Worm (Caenorhabditis elegans) whole organism, L3 larva: ENCODE data around the gene T26G10.4.

Experiments used
- R02D3.7 ChIP-seq: fragments of 150-350 bp; optimal IDR thresholded peaks from 2 replicates; lab custom pipeline; 2014; ENCODE audit warnings: missing biosample characterization, missing genetic modification characterization
- aly-2 ChIP-seq: fragments of 150-350 bp; optimal IDR thresholded peaks from 2 replicates; lab custom pipeline; 2014; ENCODE audit warnings: missing biosample characterization, missing genetic modification characterization
- egl-5 ChIP-seq: fragments of 150-350 bp; optimal IDR thresholded peaks from 2 replicates; lab custom pipeline; 2017; ENCODE audit warnings: missing biosample characterization, missing genetic modification reagents, missing genetic modification characterization, inconsistent platforms
- elt-2 ChIP-seq: sonication (generic microtip); optimal IDR thresholded peaks from 2 replicates; lab custom pipeline; 2016; ENCODE audit warnings: missing genetic modification reagents, mild to moderate bottlenecking, missing genetic modification characterization, missing compliant biosample characterization
- elt-3 ChIP-seq, 3 experiments: fragments of 150-350 bp in 1 of 3; sonication (generic microtip) in 2 of 3; optimal IDR thresholded peaks; 2 replicates in 2 of 3; 4 replicates in 1 of 3; lab custom pipeline; 2014 to 2017; ENCODE audit warnings: missing biosample characterization in 3 of 3, missing genetic modification characterization in 3 of 3
- nhr-11 ChIP-seq: fragments of 150-350 bp; optimal IDR thresholded peaks from 2 replicates; lab custom pipeline; 2014; ENCODE audit warnings: missing biosample characterization, missing genetic modification characterization
- nhr-67 ChIP-seq: fragments of 150-350 bp; optimal IDR thresholded peaks from 2 replicates; lab custom pipeline; 2014; ENCODE audit warnings: missing biosample characterization, missing genetic modification characterization
- pha-4 ChIP-seq: fragments of 150-350 bp; optimal IDR thresholded peaks from 2 replicates; lab custom pipeline; 2014; ENCODE audit warnings: missing biosample characterization, missing genetic modification reagents, missing genetic modification characterization
- skn-1 ChIP-seq: fragments of 150-350 bp; optimal IDR thresholded peaks from 2 replicates; lab custom pipeline; 2014; ENCODE audit warnings: missing biosample characterization, missing genetic modification characterization
- snpc-4 ChIP-seq: fragments of 150-350 bp; optimal IDR thresholded peaks from 2 replicates; lab custom pipeline; 2014; ENCODE audit warnings: missing biosample characterization, missing genetic modification characterization
- unc-39 ChIP-seq: sonication (generic microtip); optimal IDR thresholded peaks from 4 replicates; lab custom pipeline; 2017; ENCODE audit warnings: missing biosample characterization, missing genetic modification characterization
- zag-1 ChIP-seq: fragments of 150-350 bp; optimal IDR thresholded peaks from 2 replicates; lab custom pipeline; 2014; ENCODE audit warnings: missing biosample characterization, missing genetic modification characterization
- ztf-4 ChIP-seq: fragments of 150-350 bp; optimal IDR thresholded peaks from 2 replicates; lab custom pipeline; 2014; ENCODE audit warnings: missing biosample characterization, missing genetic modification characterization

DNA sequence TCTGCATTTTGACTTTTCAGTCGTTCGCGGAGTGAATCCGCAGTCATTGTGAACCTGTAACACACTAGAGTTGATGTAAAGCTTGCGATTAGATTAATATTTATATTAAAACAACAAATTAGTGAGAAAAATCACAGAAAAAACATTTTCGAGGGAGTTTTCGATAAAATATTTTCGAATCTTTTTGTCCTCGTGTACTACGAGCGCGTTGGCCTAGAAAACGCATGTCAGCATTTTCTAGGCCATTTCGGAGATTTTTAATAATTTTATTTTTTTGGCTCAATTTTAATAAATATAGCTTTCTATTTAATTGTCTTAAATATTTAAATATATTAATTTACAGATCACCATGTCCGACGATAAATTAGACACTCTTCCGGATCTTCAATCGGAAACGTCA lies 45.1 kb downstream of the T26G10.4 start, which contains the start of gene B0464.9:
- TF ChIP-seq nhr-11 = no peak
- no peak for TF ChIP-seq elt-3 (tag; optimal IDR thresholded peaks at IDR 0.05; lab: Kevin White, UChicago)
- peak; percentile 64 for TF ChIP-seq pha-4 (tag; lab: Kevin White, UChicago)
- no peak for TF ChIP-seq ztf-4 (tag; lab: Kevin White, UChicago)
- TF ChIP-seq egl-5 (tag; lab: Kevin White, UChicago) = no peak
- TF ChIP-seq aly-2 = no peak
- TF ChIP-seq R02D3.7 (tag; lab: Kevin White, UChicago) = no peak
- no peak for TF ChIP-seq snpc-4 (tag; lab: Kevin White, UChicago)
- no peak for TF ChIP-seq nhr-67 (tag; lab: Kevin White, UChicago)
- no peak for TF ChIP-seq skn-1
- TF ChIP-seq unc-39 (tag; lab: Kevin White, UChicago) = no peak
- TF ChIP-seq zag-1 (tag; lab: Kevin White, UChicago) = no peak
- peak; percentile 10 for TF ChIP-seq elt-2 (tag; lab: Kevin White, UChicago)
